Fruit fly (Drosophila melanogaster): Measurements from ENCODE around the gene rdx.
A peak's percentile ranks its signal among the peaks of the same experiment; 100 is the strongest.

Gene rdx

dm6 chr3R:14056320-14057053 lies 24.6 kb upstream of the rdx start, which contains the start of gene foxo (continued):
- no peak for TF ChIP-seq Rx (GFP tag; IDR thresholded peaks at IDR 0.05)
- no peak; the same call in 1 of the 2 replicates for TF ChIP-seq Awh (GFP tag; IDR thresholded peaks at IDR 0.05)
- TF ChIP-seq vvl (GFP tag; IDR thresholded peaks at IDR 0.05): peak; percentile 53
- no peak; the same call in 1 of the 3 replicates for TF ChIP-seq Dbx (GFP tag; IDR thresholded peaks at IDR 0.05)
- peak; percentile 59; the same call in 1 of the 2 replicates for TF ChIP-seq onecut (GFP tag; IDR thresholded peaks at IDR 0.05)
- TF ChIP-seq gsb (GFP tag; IDR thresholded peaks at IDR 0.05): no peak
- peak; percentile 88 for TF ChIP-seq CG30403 (GFP tag; optimal IDR thresholded peaks at IDR 0.05)
- TF ChIP-seq crp (GFP tag; optimal IDR thresholded peaks at IDR 0.05): peak in 1 of 2 experiments; percentile 10
- TF ChIP-seq CG15601 (tag; optimal IDR thresholded peaks at IDR 0.05): peak; percentile 79
- TF ChIP-seq toy (GFP tag; IDR thresholded peaks at IDR 0.05): no peak
- TF ChIP-seq CG11247 (GFP tag; IDR thresholded peaks at IDR 0.05): no peak
- no peak for TF ChIP-seq emc (GFP tag; optimal IDR thresholded peaks at IDR 0.05)
- TF ChIP-seq CG15696 (tag; optimal IDR thresholded peaks at IDR 0.05): peak; percentile 41
- no peak for TF ChIP-seq psq (GFP tag; optimal IDR thresholded peaks at IDR 0.05)
- peak; percentile 14 to 40 for TF ChIP-seq Pdp1 (GFP tag; optimal IDR thresholded peaks at IDR 0.05)
- no peak for TF ChIP-seq yki (optimal IDR thresholded peaks at IDR 0.05)
- no peak for TF ChIP-seq MTF-1 (GFP tag; optimal IDR thresholded peaks at IDR 0.05; ENCODE audit: borderline replicate concordance)
- TF ChIP-seq pzg (GFP tag; optimal IDR thresholded peaks at IDR 0.05): no peak
- 0 out of 3 replicates have a peak, but pooled peaks have one; percentile 14 for TF ChIP-seq CG7357 (GFP tag; IDR thresholded peaks at IDR 0.05)
- peak; percentile 88 for TF ChIP-seq CG13424 (tag; optimal IDR thresholded peaks at IDR 0.05)
- peak; percentile 97 for TF ChIP-seq Deaf1 (tag; optimal IDR thresholded peaks at IDR 0.05)
- peak; percentile 44 for TF ChIP-seq cwo (GFP tag; optimal IDR thresholded peaks at IDR 0.05)
- peak in 1 of 2 experiments; percentile 2 for TF ChIP-seq eve (GFP tag; optimal IDR thresholded peaks at IDR 0.05)
- TF ChIP-seq sens (GFP tag): peak; percentile 82
- TF ChIP-seq cg (GFP tag; optimal IDR thresholded peaks at IDR 0.05): peak; percentile 76
- TF ChIP-seq bsh (GFP tag; optimal IDR thresholded peaks at IDR 0.05): peak in 1 of 2 experiments; percentile 77
- no peak for TF ChIP-seq CG8478 (optimal IDR thresholded peaks at IDR 0.05)
- TF ChIP-seq CG9876 (GFP tag; optimal IDR thresholded peaks at IDR 0.05): no peak
- TF ChIP-seq CG6689 (GFP tag; IDR thresholded peaks at IDR 0.05): peak; percentile 69
- TF ChIP-seq CG9215 (GFP tag; IDR thresholded peaks at IDR 0.05): no peak
- TF ChIP-seq org-1 (GFP tag; optimal IDR thresholded peaks at IDR 0.05): peak; percentile 82
- no peak for TF ChIP-seq sna (GFP tag; IDR thresholded peaks at IDR 0.05; ENCODE audit: partially characterized antibody)
- TF ChIP-seq stwl (tag; optimal IDR thresholded peaks at IDR 0.05): no peak
- peak in 1 of 2 experiments; percentile 92 for TF ChIP-seq Eip74EF (GFP tag; optimal IDR thresholded peaks at IDR 0.05)
- no peak for TF ChIP-seq disco-r (GFP tag; optimal IDR thresholded peaks at IDR 0.05)
- no peak for TF ChIP-seq CG10959 (GFP tag; IDR thresholded peaks at IDR 0.05)
- TF ChIP-seq sug (tag; optimal IDR thresholded peaks at IDR 0.05): peak; percentile 71
- peak; percentile 72 for TF ChIP-seq rib (GFP tag; IDR thresholded peaks at IDR 0.05)
- no peak for TF ChIP-seq Bteb2 (GFP tag; optimal IDR thresholded peaks at IDR 0.05)
- no peak for TF ChIP-seq NK7.1 (GFP tag; optimal IDR thresholded peaks at IDR 0.05)
- no peak for TF ChIP-seq usp (GFP tag; optimal IDR thresholded peaks at IDR 0.05)
- TF ChIP-seq E2f2 (GFP tag; IDR thresholded peaks at IDR 0.05): peak; percentile 26; the same call in 1 of the 2 replicates
- no peak for TF ChIP-seq br (optimal IDR thresholded peaks at IDR 0.05)
- TF ChIP-seq B-H2 (GFP tag; optimal IDR thresholded peaks at IDR 0.05): peak; percentile 35
- TF ChIP-seq ewg (GFP tag; optimal IDR thresholded peaks at IDR 0.05): peak; percentile 72
- peak; percentile 31 for TF ChIP-seq her (GFP tag; optimal IDR thresholded peaks at IDR 0.05)
- TF ChIP-seq CG34422 (GFP tag; IDR thresholded peaks at IDR 0.05): peak; percentile 28; the same call in 1 of the 3 replicates
- TF ChIP-seq Sry-δ (GFP tag; optimal IDR thresholded peaks at IDR 0.05): no peak
- peak; percentile 33 for TF ChIP-seq zfh2 (GFP tag; optimal IDR thresholded peaks at IDR 0.05)
- TF ChIP-seq CG34376 (GFP tag; optimal IDR thresholded peaks at IDR 0.05): peak; percentile 3
- peak; percentile 29 for TF ChIP-seq ara (GFP tag; IDR thresholded peaks at IDR 0.05)

All from whole organism, embryonic.